Worm (Caenorhabditis elegans) whole organism, mixed stage, embryonic: ENCODE measurements around the gene 2L52.1.

ENCODE experiments used
- bed-3 ChIP-seq: fragments of 200-800 bp; sonication (Bioruptor generic); optimal IDR thresholded peaks from 3 replicates; lab custom pipeline; 2018; ENCODE audit warnings: mild to moderate bottlenecking, missing genetic modification characterization, moderate library complexity, missing compliant biosample characterization
- ceh-39 ChIP-seq: fragments of 150-350 bp; optimal IDR thresholded peaks from 2 replicates; lab custom pipeline; 2014; ENCODE audit warnings: missing biosample characterization, missing genetic modification characterization
- ceh-43 ChIP-seq: fragments of 200-800 bp; sonication (Bioruptor generic); optimal IDR thresholded peaks from 2 replicates; lab custom pipeline; 2018; ENCODE audit warnings: mild to moderate bottlenecking, missing genetic modification characterization, moderate library complexity, missing compliant biosample characterization
- ces-1 ChIP-seq: fragments of 150-350 bp; optimal IDR thresholded peaks from 2 replicates; lab custom pipeline; 2014; ENCODE audit warnings: missing biosample characterization, missing genetic modification reagents, missing genetic modification characterization
- cnd-1 ChIP-seq: fragments of 200-800 bp; sonication (Bioruptor generic); optimal IDR thresholded peaks from 2 replicates; lab custom pipeline; 2018; ENCODE audit warnings: mild to moderate bottlenecking, missing genetic modification characterization, missing compliant biosample characterization
- elt-1 ChIP-seq: sonication (generic microtip); optimal IDR thresholded peaks from 2 replicates; lab custom pipeline; 2017; ENCODE audit warnings: missing genetic modification characterization, mild to moderate bottlenecking, missing compliant biosample characterization, antibody characterized with exemption, moderate library complexity, borderline replicate concordance; ENCODE audit not compliant: insufficient read depth
- hlh-1 ChIP-seq: fragments of 150-350 bp; optimal IDR thresholded peaks from 2 replicates; lab custom pipeline; 2014; ENCODE audit warnings: missing biosample characterization, missing genetic modification reagents, missing genetic modification characterization
- lin-13 ChIP-seq: fragments of 150-350 bp; optimal IDR thresholded peaks from 2 replicates; lab custom pipeline; 2014; ENCODE audit warnings: missing biosample characterization, missing genetic modification characterization
- lin-32 ChIP-seq: fragments of 200-800 bp; sonication (Bioruptor generic); optimal IDR thresholded peaks from 2 replicates; lab custom pipeline; 2018; ENCODE audit warnings: mild to moderate bottlenecking, missing genetic modification characterization, missing compliant biosample characterization
- lsy-2 ChIP-seq: fragments of 150-350 bp; optimal IDR thresholded peaks from 2 replicates; lab custom pipeline; 2014; ENCODE audit warnings: missing biosample characterization, missing genetic modification characterization
- mab-5 ChIP-seq: fragments of 150-350 bp; optimal IDR thresholded peaks from 2 replicates; lab custom pipeline; 2014; ENCODE audit warnings: missing biosample characterization, missing genetic modification characterization
- mls-2 ChIP-seq: sonication (generic microtip); optimal IDR thresholded peaks from 2 replicates; lab custom pipeline; 2016; ENCODE audit warnings: mild to moderate bottlenecking, missing genetic modification characterization, moderate library complexity, missing compliant biosample characterization
- nhr-12 ChIP-seq: fragments of 150-350 bp; optimal IDR thresholded peaks from 2 replicates; lab custom pipeline; 2014; ENCODE audit warnings: missing biosample characterization, missing genetic modification characterization
- nhr-2 ChIP-seq: fragments of 150-350 bp; optimal IDR thresholded peaks from 2 replicates; lab custom pipeline; 2014; ENCODE audit warnings: missing biosample characterization, missing genetic modification characterization
- nhr-28 ChIP-seq: fragments of 150-350 bp; optimal IDR thresholded peaks from 2 replicates; lab custom pipeline; 2014; ENCODE audit warnings: missing biosample characterization, missing genetic modification characterization
- nhr-76 ChIP-seq: sonication (generic microtip); optimal IDR thresholded peaks from 2 replicates; lab custom pipeline; 2017; ENCODE audit warnings: missing biosample characterization, missing genetic modification characterization
- pha-4 ChIP-seq: fragments of 150-350 bp; optimal IDR thresholded peaks from 2 replicates; lab custom pipeline; 2018; ENCODE audit warnings: missing biosample characterization, missing genetic modification reagents, missing genetic modification characterization
- sem-2 ChIP-seq: fragments of 200-800 bp; sonication (Bioruptor generic); optimal IDR thresholded peaks from 2 replicates; lab custom pipeline; 2018; ENCODE audit warnings: mild to moderate bottlenecking, missing genetic modification characterization, missing compliant biosample characterization
- snpc-4 ChIP-seq: fragments of 150-350 bp; optimal IDR thresholded peaks from 2 replicates; lab custom pipeline; 2014; ENCODE audit warnings: missing biosample characterization, missing genetic modification characterization
- sptf-1 ChIP-seq: sonication (generic microtip); optimal IDR thresholded peaks from 2 replicates; lab custom pipeline; 2017; ENCODE audit warnings: mild to moderate bottlenecking, missing genetic modification characterization, moderate library complexity, missing compliant biosample characterization
- tbx-8 ChIP-seq: fragments of 200-800 bp; sonication (Bioruptor generic); optimal IDR thresholded peaks from 2 replicates; lab custom pipeline; 2018; ENCODE audit warnings: mild to moderate bottlenecking, missing genetic modification characterization, moderate library complexity, missing compliant biosample characterization
- unc-120 ChIP-seq: sonication (generic microtip); optimal IDR thresholded peaks from 2 replicates; lab custom pipeline; 2017; ENCODE audit warnings: missing genetic modification characterization, missing compliant biosample characterization; ENCODE audit not compliant: poor library complexity, severe bottlenecking
- unc-39 ChIP-seq: fragments of 150-350 bp; optimal IDR thresholded peaks from 2 replicates; lab custom pipeline; 2014; ENCODE audit warnings: missing biosample characterization, missing genetic modification characterization
- unc-62 ChIP-seq: fragments of 150-350 bp; optimal IDR thresholded peaks from 2 replicates; lab custom pipeline; 2014; ENCODE audit warnings: missing biosample characterization, missing genetic modification reagents, missing genetic modification characterization
- zip-8 ChIP-seq: fragments of 150-350 bp; optimal IDR thresholded peaks from 2 replicates; lab custom pipeline; 2014; ENCODE audit warnings: missing biosample characterization, missing genetic modification characterization

The 2L52.1 gene

ce11 chrII:44740-45139, 43.1 kb downstream of the 2L52.1 start, which contains the start of gene rpoa-49:
rpoa-49 (plus strand) TSS chrII:45040.
- no peak for TF ChIP-seq elt-1
- no peak for TF ChIP-seq tbx-8 (GFP tag; lab: Kevin White, UChicago)
- TF ChIP-seq nhr-76 (tag; lab: Kevin White, UChicago): no peak
- TF ChIP-seq ceh-43 (GFP tag; lab: Kevin White, UChicago): no peak
- TF ChIP-seq ceh-39 (tag; lab: Kevin White, UChicago): no peak
- no peak for TF ChIP-seq nhr-2 (tag; lab: Kevin White, UChicago)
- no peak for TF ChIP-seq unc-120 (tag; lab: Kevin White, UChicago)
- no peak for TF ChIP-seq hlh-1

- no peak for TF ChIP-seq cnd-1 (tag; lab: Kevin White, UChicago)
- no peak for TF ChIP-seq zip-8 (tag; lab: Kevin White, UChicago)
- TF ChIP-seq unc-39 (tag; lab: Kevin White, UChicago): no peak
- no peak for TF ChIP-seq unc-62 (GFP tag; lab: Kevin White, UChicago)
- no peak for TF ChIP-seq bed-3
- no peak for TF ChIP-seq elt-1
Observed at ce11 chrII:46116-46515, 44.5 kb downstream of the 2L52.1 start, which contains the start of gene rpt-4. rpt-4 (minus strand) TSS chrII:46216.

ce11 chrII:47280-47679, 45.6 kb downstream of the 2L52.1 start, which contains the start of gene C23H3.5:
C23H3.5 (plus strand) TSS chrII:47580.
- no peak for TF ChIP-seq sptf-1 (tag; lab: Kevin White, UChicago)
- TF ChIP-seq lsy-2 (tag; lab: Kevin White, UChicago): no peak
- TF ChIP-seq ceh-39 (tag; lab: Kevin White, UChicago): no peak
- TF ChIP-seq bed-3: no peak
- no peak for TF ChIP-seq mls-2 (tag; lab: Kevin White, UChicago)
- no peak for TF ChIP-seq unc-62 (GFP tag; lab: Kevin White, UChicago)
- no peak for TF ChIP-seq lin-13 (tag; lab: Kevin White, UChicago)
- TF ChIP-seq lin-32 (GFP tag; lab: Kevin White, UChicago): no peak
- no peak for TF ChIP-seq ces-1 (GFP tag; lab: Kevin White, UChicago)
- TF ChIP-seq hlh-1: no peak
- TF ChIP-seq snpc-4 (tag; lab: Kevin White, UChicago): no peak
- TF ChIP-seq nhr-28: no peak
- TF ChIP-seq mab-5 (tag; lab: Kevin White, UChicago): no peak
- no peak for TF ChIP-seq nhr-12 (tag; lab: Kevin White, UChicago)
- TF ChIP-seq unc-39 (tag; lab: Kevin White, UChicago): no peak

DNA sequence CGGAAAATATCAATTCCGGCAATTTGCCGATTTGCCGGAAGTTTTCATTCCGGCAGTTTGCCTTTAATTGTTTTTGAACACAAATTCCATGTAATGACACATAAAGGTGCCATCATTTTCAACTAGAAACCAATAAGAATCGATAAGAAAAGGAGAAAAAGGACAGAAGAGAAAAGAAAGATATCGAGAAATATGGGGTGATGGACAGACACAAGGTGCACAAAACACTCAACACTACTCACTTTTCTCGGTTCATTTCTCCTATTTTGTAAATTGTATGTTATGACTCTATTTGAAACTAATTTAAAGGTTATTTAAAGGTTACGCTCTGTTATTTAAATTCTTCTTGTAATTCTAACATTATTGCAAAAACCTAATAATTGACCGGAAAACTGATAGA, 49.2 kb downstream of the 2L52.1 start:
- no peak for TF ChIP-seq nhr-76 (tag; lab: Kevin White, UChicago)

ce11 chrII:51352-51751, 49.7 kb downstream of the 2L52.1 start, which contains the start of gene sptl-1:
sptl-1 (plus strand) TSS chrII:51652.
- TF ChIP-seq nhr-76 (tag; lab: Kevin White, UChicago) (no peak), mab-5 (tag; lab: Kevin White, UChicago) (no peak), ceh-39 (tag; lab: Kevin White, UChicago) (no peak), sem-2 (GFP tag; lab: Kevin White, UChicago) (no peak), pha-4 (tag; lab: Kevin White, UChicago) (peak; percentile 23), unc-39 (tag; lab: Kevin White, UChicago) (no peak)
